Fruit fly (Drosophila melanogaster) whole organism, embryonic: Measurements from ENCODE around the gene Bub1.

ENCODE experiments used
- Awh ChIP-seq: fragments of 200-800 bp; sonication (Bioruptor generic); IDR thresholded peaks from 2 replicates; pipeline ENCODE4, ENCODE4 v1.3.6; 2022; ENCODE audit warnings: missing biosample characterization, missing genetic modification characterization
- CG12219 ChIP-seq: fragments of 200-800 bp; sonication (Bioruptor generic); optimal IDR thresholded peaks from 3 replicates; lab custom pipeline; 2018; ENCODE audit warnings: missing biosample characterization, mild to moderate bottlenecking, missing genetic modification characterization
- CG14014 ChIP-seq: fragments of 200-800 bp; sonication (Bioruptor generic); IDR thresholded peaks from 2 replicates; pipeline ENCODE4 v1.3.6; 2022; ENCODE audit warnings: missing biosample characterization, missing genetic modification characterization
- CG15073 ChIP-seq: fragments of 200-800 bp; sonication (Bioruptor generic); optimal IDR thresholded peaks from 2 replicates; lab custom pipeline; 2016; ENCODE audit warnings: missing biosample characterization, missing genetic modification characterization
- CG15479 ChIP-seq: fragments of 200-800 bp; sonication (Bioruptor generic); optimal IDR thresholded peaks from 3 replicates; lab custom pipeline; 2019; ENCODE audit warnings: missing biosample characterization, mild to moderate bottlenecking, missing genetic modification characterization, moderate library complexity
- CG15601 ChIP-seq: fragments of 200-800 bp; sonication (Bioruptor generic); optimal IDR thresholded peaks from 3 replicates; lab custom pipeline; 2019; ENCODE audit warnings: missing biosample characterization, mild to moderate bottlenecking, missing genetic modification characterization, moderate library complexity
- CG1647 ChIP-seq: fragments of 200-800 bp; sonication (Bioruptor generic); optimal IDR thresholded peaks from 3 replicates; lab custom pipeline; 2016; ENCODE audit warnings: missing biosample characterization, missing genetic modification characterization
- CG17359 ChIP-seq: fragments of 200-800 bp; sonication (Bioruptor generic); optimal IDR thresholded peaks from 3 replicates; lab custom pipeline; 2018; ENCODE audit warnings: missing biosample characterization, mild to moderate bottlenecking, missing genetic modification characterization, moderate library complexity
- CG32532 ChIP-seq: fragments of 200-800 bp; sonication (Bioruptor generic); IDR thresholded peaks from 2 replicates; pipeline ENCODE4 v1.3.6; 2022; ENCODE audit warnings: missing biosample characterization, missing genetic modification characterization
- CG4707 ChIP-seq: fragments of 200-800 bp; sonication (Bioruptor generic); optimal IDR thresholded peaks from 2 replicates; lab custom pipeline; 2018; ENCODE audit warnings: missing biosample characterization, mild to moderate bottlenecking, missing genetic modification characterization, moderate library complexity
- CG6791 ChIP-seq: fragments of 200-800 bp; sonication (Bioruptor generic); IDR thresholded peaks from 3 replicates; pipeline ENCODE4 v1.3.6; 2022; ENCODE audit warnings: missing biosample characterization, missing genetic modification characterization; ENCODE audit not compliant: partially characterized antibody
- CG8388 ChIP-seq: fragments of 200-800 bp; sonication (Bioruptor generic); optimal IDR thresholded peaks from 2 replicates; lab custom pipeline; 2019; ENCODE audit warnings: missing biosample characterization, mild to moderate bottlenecking, missing genetic modification characterization, moderate library complexity
- CG8765 ChIP-seq: fragments of 200-800 bp; sonication (Bioruptor generic); IDR thresholded peaks from 2 replicates; pipeline ENCODE4 v1.3.6; 2022; ENCODE audit warnings: missing biosample characterization, missing genetic modification characterization
- Hmr ChIP-seq: fragments of 200-800 bp; sonication (Bioruptor generic); optimal IDR thresholded peaks from 3 replicates; lab custom pipeline; 2017; ENCODE audit warnings: mild to moderate bottlenecking, missing biosample characterization, missing genetic modification reagents, missing genetic modification characterization
- Max ChIP-seq: fragments of 200-800 bp; sonication (Bioruptor generic); optimal IDR thresholded peaks from 2 replicates; lab custom pipeline; 2016; ENCODE audit warnings: missing biosample characterization, mild to moderate bottlenecking, missing genetic modification characterization
- NC2β ChIP-seq: fragments of 200-800 bp; sonication (Bioruptor generic); optimal IDR thresholded peaks from 2 replicates; lab custom pipeline; 2016; ENCODE audit warnings: missing biosample characterization, missing genetic modification characterization
- Opbp ChIP-seq: fragments of 200-800 bp; sonication (Bioruptor generic); IDR thresholded peaks from 3 replicates; pipeline ENCODE4 v1.3.6; 2022; ENCODE audit warnings: missing biosample characterization, missing genetic modification characterization; ENCODE audit not compliant: partially characterized antibody
- PHDP ChIP-seq: fragments of 200-800 bp; sonication (Bioruptor generic); optimal IDR thresholded peaks from 3 replicates; lab custom pipeline; 2018; ENCODE audit warnings: missing biosample characterization, mild to moderate bottlenecking, missing genetic modification characterization, moderate library complexity
- Ptx1 ChIP-seq: fragments of 200-800 bp; sonication (Bioruptor generic); IDR thresholded peaks from 2 replicates; pipeline ENCODE4 v1.3.6; 2022; ENCODE audit warnings: missing biosample characterization, missing genetic modification characterization
- Rfx ChIP-seq: fragments of 200-800 bp; sonication (Bioruptor generic); IDR thresholded peaks from 2 replicates; pipeline ENCODE4 v1.3.6; 2022; ENCODE audit warnings: missing biosample characterization, missing genetic modification characterization
- Scr ChIP-seq: fragments of 200-800 bp; sonication (Bioruptor generic); IDR thresholded peaks from 2 replicates; pipeline ENCODE4 v1.3.6; 2022; ENCODE audit warnings: missing biosample characterization, missing genetic modification characterization; ENCODE audit not compliant: partially characterized antibody
- Sin3A ChIP-seq: fragments of >200 bp; optimal IDR thresholded peaks from 2 replicates; lab custom pipeline; 2018
- Six4 ChIP-seq: fragments of 200-800 bp; sonication (Bioruptor generic); optimal IDR thresholded peaks from 2 replicates; lab custom pipeline; 2016; ENCODE audit warnings: missing biosample characterization, missing genetic modification characterization
- Ssrp ChIP-seq: fragments of 200-800 bp; sonication (Bioruptor generic); optimal IDR thresholded peaks from 2 replicates; lab custom pipeline; 2018; ENCODE audit warnings: missing biosample characterization, mild to moderate bottlenecking, missing genetic modification characterization, moderate library complexity
- abd-A ChIP-seq: fragments of 200-800 bp; sonication (Bioruptor generic); optimal IDR thresholded peaks from 3 replicates; lab custom pipeline; 2019; ENCODE audit warnings: missing biosample characterization, mild to moderate bottlenecking, missing genetic modification characterization, moderate library complexity
- ac ChIP-seq: fragments of 200-800 bp; sonication (Bioruptor generic); optimal IDR thresholded peaks from 3 replicates; lab custom pipeline; 2017; ENCODE audit warnings: missing biosample characterization, mild to moderate bottlenecking, missing genetic modification characterization
- cad ChIP-seq: fragments of >200 bp; optimal IDR thresholded peaks from 2 replicates; lab custom pipeline; 2017; ENCODE audit warnings: missing biosample characterization, missing genetic modification characterization
- cato ChIP-seq: fragments of 200-800 bp; sonication (Bioruptor generic); optimal IDR thresholded peaks from 2 replicates; lab custom pipeline; 2016; ENCODE audit warnings: missing biosample characterization, missing genetic modification characterization, borderline replicate concordance
- chm ChIP-seq: fragments of 200-800 bp; sonication (Bioruptor generic); IDR thresholded peaks from 2 replicates; pipeline ENCODE4 v1.3.6; 2022; ENCODE audit warnings: missing biosample characterization, missing genetic modification characterization
- ci ChIP-seq: fragments of 200-800 bp; sonication (Bioruptor generic); IDR thresholded peaks from 3 replicates; pipeline ENCODE4 v1.3.6; 2022; ENCODE audit warnings: missing biosample characterization, missing genetic modification characterization
- corto ChIP-seq: fragments of 200-800 bp; sonication (Bioruptor generic); optimal IDR thresholded peaks from 2 replicates; lab custom pipeline; 2016; ENCODE audit warnings: missing biosample characterization, mild to moderate bottlenecking, missing genetic modification characterization, moderate library complexity
- eve ChIP-seq, 2 experiments: fragments of >200 bp; optimal IDR thresholded peaks; 2 replicates each; lab custom pipeline; 2017; ENCODE audit warnings: missing biosample characterization in 2 of 2, missing genetic modification characterization in 2 of 2
- gce ChIP-seq: fragments of 200-800 bp; sonication (Bioruptor generic); IDR thresholded peaks from 3 replicates; pipeline ENCODE4 v1.3.6; 2022; ENCODE audit warnings: missing biosample characterization, missing genetic modification characterization
- gsb-n ChIP-seq: fragments of 200-800 bp; sonication (Bioruptor generic); optimal IDR thresholded peaks from 3 replicates; lab custom pipeline; 2018; ENCODE audit warnings: missing biosample characterization, mild to moderate bottlenecking, missing genetic modification characterization
- hbn ChIP-seq: fragments of 200-800 bp; sonication (Bioruptor generic); IDR thresholded peaks from 2 replicates; pipeline ENCODE4 v1.3.6; 2022; ENCODE audit warnings: missing biosample characterization, missing genetic modification characterization; ENCODE audit not compliant: partially characterized antibody
- kay ChIP-seq: fragments of 200-800 bp; sonication (Bioruptor generic); optimal IDR thresholded peaks from 2 replicates; lab custom pipeline; 2016; ENCODE audit warnings: missing biosample characterization, missing genetic modification characterization
- org-1 ChIP-seq: fragments of 200-800 bp; sonication (Bioruptor generic); optimal IDR thresholded peaks from 2 replicates; lab custom pipeline; 2017; ENCODE audit warnings: missing biosample characterization, missing genetic modification characterization
- pan ChIP-seq, 4 experiments: fragments of >200 bp in 3 of 4; fragments of 200-800 bp in 1 of 4; sonication (Bioruptor generic) in 1 of 4; optimal IDR thresholded peaks in 3 of 4; IDR thresholded peaks in 1 of 4; 2 replicates each; pipeline versions ENCODE4 v1.3.6 to Lab custom; 2017 to 2022; ENCODE audit warnings: missing biosample characterization in 2 of 4, missing genetic modification characterization in 2 of 4, mixed read lengths in 1 of 4
- pnt ChIP-seq: fragments of 200-800 bp; sonication (Bioruptor generic); optimal IDR thresholded peaks from 3 replicates; lab custom pipeline; 2016; ENCODE audit warnings: missing biosample characterization, missing genetic modification characterization
- scrt ChIP-seq: fragments of 200-800 bp; sonication (Bioruptor generic); optimal IDR thresholded peaks from 2 replicates; lab custom pipeline; 2018; ENCODE audit warnings: missing biosample characterization, mild to moderate bottlenecking, missing genetic modification characterization, moderate library complexity
- seq ChIP-seq: fragments of 200-800 bp; sonication (Bioruptor generic); IDR thresholded peaks from 2 replicates; pipeline ENCODE4 v1.3.6; 2022; ENCODE audit warnings: missing biosample characterization, missing genetic modification characterization
- sim ChIP-seq: fragments of 200-800 bp; sonication (Bioruptor generic); IDR thresholded peaks from 2 replicates; pipeline ENCODE4 v1.3.6; 2022; ENCODE audit warnings: missing biosample characterization, missing genetic modification characterization
- slbo ChIP-seq: fragments of 200-800 bp; sonication (Bioruptor generic); IDR thresholded peaks from 2 replicates; pipeline ENCODE4 v1.3.6; 2022; ENCODE audit warnings: missing biosample characterization, missing genetic modification characterization
- sqz ChIP-seq: fragments of 200-800 bp; sonication (Bioruptor generic); optimal IDR thresholded peaks from 3 replicates; lab custom pipeline; 2018; ENCODE audit warnings: missing biosample characterization, mild to moderate bottlenecking, missing genetic modification characterization
- stc ChIP-seq: fragments of 200-800 bp; sonication (Bioruptor generic); IDR thresholded peaks from 2 replicates; pipeline ENCODE4 v1.3.6; 2022; ENCODE audit warnings: missing biosample characterization, missing genetic modification characterization
- stwl ChIP-seq: fragments of 200-800 bp; sonication (Bioruptor generic); optimal IDR thresholded peaks from 3 replicates; lab custom pipeline; 2018; ENCODE audit warnings: missing biosample characterization, mild to moderate bottlenecking, missing genetic modification characterization, moderate library complexity
- unpg ChIP-seq: fragments of 200-800 bp; sonication (Bioruptor generic); optimal IDR thresholded peaks from 3 replicates; lab custom pipeline; 2018; ENCODE audit warnings: missing biosample characterization, mild to moderate bottlenecking, missing genetic modification characterization, moderate library complexity
- vvl ChIP-seq: fragments of 200-800 bp; sonication (Bioruptor generic); IDR thresholded peaks from 2 replicates; pipeline ENCODE4 v1.3.6; 2022; ENCODE audit warnings: missing biosample characterization, missing genetic modification characterization
- wek ChIP-seq: fragments of 200-800 bp; sonication (Bioruptor generic); optimal IDR thresholded peaks from 3 replicates; lab custom pipeline; 2018; ENCODE audit warnings: missing biosample characterization, mild to moderate bottlenecking, missing genetic modification characterization, moderate library complexity

Bub1 gene

dm6 chr2L:5237175-5237753 is 41.4 kb upstream of the Bub1 start (continued):
- TF ChIP-seq stwl (tag; lab: Kevin White, UChicago) (no peak), Ptx1 (no peak), CG14014 (peak; percentile 39; the same call in 1 of the 2 replicates), pan (optimal IDR thresholded peaks at IDR 0.05; lab: Kevin White, UChicago) (no peak), pan (GFP tag; optimal IDR thresholded peaks at IDR 0.05 in 1 of 2, IDR thresholded peaks at IDR 0.05 in 1 of 2) (no peak), sim (GFP tag; lab: Robert Waterston, UW) (peak; percentile 74), kay (GFP tag; lab: Kevin White, UChicago) (no peak), Six4 (GFP tag; lab: Kevin White, UChicago) (peak; percentile 10), unpg (peak; percentile 2), scrt (peak; percentile 77), stc (GFP tag; lab: Robert Waterston, UW) (peak; percentile 49; the same call in 1 of the 2 replicates), Sin3A (no peak), CG15073 (no peak), Hmr (peak; percentile 25), PHDP (tag; lab: Kevin White, UChicago) (peak; percentile 24), ac (GFP tag; lab: Kevin White, UChicago) (peak; percentile 42), chm (GFP tag; lab: Robert Waterston, UW) (peak; percentile 85), CG1647 (GFP tag; lab: Kevin White, UChicago) (no peak), CG4707 (GFP tag; lab: Kevin White, UChicago) (peak; percentile 25), CG8765 (no peak), Scr (GFP tag; lab: Robert Waterston, UW) (peak; percentile 40), corto (GFP tag; lab: Kevin White, UChicago) (peak; percentile 39), CG8388 (GFP tag; lab: Kevin White, UChicago) (peak; percentile 6), Ssrp (tag; lab: Kevin White, UChicago) (no peak), CG15601 (tag; lab: Kevin White, UChicago) (peak; percentile 36), Rfx (GFP tag; lab: Robert Waterston, UW) (peak; percentile 14; the same call in 1 of the 2 replicates), gce (0 out of 3 replicates have a peak, but pooled peaks have one; percentile 49), vvl (peak; percentile 54; the same call in 1 of the 2 replicates), CG15479 (GFP tag; lab: Kevin White, UChicago) (peak; percentile 87), cad (peak; percentile 11), Max (no peak), ci (GFP tag; lab: Robert Waterston, UW) (peak; percentile 64; the same call in 1 of the 3 replicates), wek (GFP tag; lab: Kevin White, UChicago) (peak; percentile 63), Awh (GFP tag; lab: Robert Waterston, UW) (0 out of 2 replicates have a peak, but pooled peaks have one; percentile 23), org-1 (GFP tag; lab: Kevin White, UChicago) (no peak), seq (GFP tag; lab: Robert Waterston, UW) (peak; percentile 37; the same call in 1 of the 2 replicates), eve (GFP tag; optimal IDR thresholded peaks at IDR 0.05; lab: Kevin White, UChicago) (peak in 1 of 2 experiments; percentile 12), cato (GFP tag; lab: Kevin White, UChicago) (no peak), Opbp (GFP tag; lab: Robert Waterston, UW) (0 out of 3 replicates have a peak, but pooled peaks have one; percentile 33), abd-A (no peak), slbo (GFP tag; lab: Robert Waterston, UW) (no peak), NC2β (GFP tag; lab: Kevin White, UChicago) (peak; percentile 12), CG17359 (peak; percentile 24), CG32532 (GFP tag; lab: Robert Waterston, UW) (peak; percentile 73; the same call in 1 of the 2 replicates), sqz (GFP tag; lab: Kevin White, UChicago) (peak; percentile 99), pnt (GFP tag; lab: Kevin White, UChicago) (no peak), gsb-n (tag; lab: Kevin White, UChicago) (peak; percentile 23), CG12219 (peak; percentile 39), hbn (GFP tag; lab: Robert Waterston, UW) (peak; percentile 78), CG6791 (GFP tag; lab: Robert Waterston, UW) (peak; percentile 50; the same call in 1 of the 3 replicates)
